Fruit fly (Drosophila melanogaster): ENCODE results near the gene kuz.

Gene kuz

dm6 chr2L:13514945-13515687 lies 34.8 kb upstream of the kuz start (continued):
- TF ChIP-seq slou (GFP tag; optimal IDR thresholded peaks at IDR 0.05) (peak; percentile 77), CG4730 (GFP tag; IDR thresholded peaks at IDR 0.05) (peak; percentile 85), Ets97D (GFP tag; optimal IDR thresholded peaks at IDR 0.05) (peak; percentile 72), CG16779 (GFP tag; IDR thresholded peaks at IDR 0.05) (peak; percentile 69), ato (GFP tag; IDR thresholded peaks at IDR 0.05; ENCODE audit: partially characterized antibody) (no peak), esg (GFP tag; conservative IDR thresholded peaks at IDR 0.05) (peak; percentile 80), dmrt99B (tag; optimal IDR thresholded peaks at IDR 0.05) (peak; percentile 85), Xbp1 (GFP tag; optimal IDR thresholded peaks at IDR 0.05) (peak; percentile 88), CG34422 (GFP tag; IDR thresholded peaks at IDR 0.05) (peak; percentile 87), CG15269 (tag; optimal IDR thresholded peaks at IDR 0.05) (peak; percentile 73), CG16863 (GFP tag; optimal IDR thresholded peaks at IDR 0.05) (peak; percentile 44), yki (optimal IDR thresholded peaks at IDR 0.05) (no peak), sqz (GFP tag; optimal IDR thresholded peaks at IDR 0.05) (peak; percentile 60), dan (GFP tag; IDR thresholded peaks at IDR 0.05) (no peak), Abd-B (GFP tag; optimal IDR thresholded peaks at IDR 0.05) (peak; percentile 70), fru (optimal IDR thresholded peaks at IDR 0.05) (no peak), Dfd (GFP tag; optimal IDR thresholded peaks at IDR 0.05) (no peak), sens-2 (GFP tag; IDR thresholded peaks at IDR 0.05) (no peak), CG8924 (tag; optimal IDR thresholded peaks at IDR 0.05) (peak; percentile 45), Ssrp (tag; optimal IDR thresholded peaks at IDR 0.05) (peak; percentile 55), HHEX (GFP tag; optimal IDR thresholded peaks at IDR 0.05) (peak; percentile 84), CG4282 (GFP tag; optimal IDR thresholded peaks at IDR 0.05) (peak; percentile 23), CG7556 (GFP tag; optimal IDR thresholded peaks at IDR 0.05) (peak; percentile 63), CG6683 (GFP tag; optimal IDR thresholded peaks at IDR 0.05) (no peak), CG4424 (GFP tag; optimal IDR thresholded peaks at IDR 0.05) (peak; percentile 82), sima (GFP tag; optimal IDR thresholded peaks at IDR 0.05) (peak; percentile 83), CG7987 (GFP tag; optimal IDR thresholded peaks at IDR 0.05) (peak; percentile 69), CG3726 (GFP tag; IDR thresholded peaks at IDR 0.05) (peak; percentile 60; the same call in 2 of the 3 replicates), CG17829 (tag; optimal IDR thresholded peaks at IDR 0.05) (peak; percentile 78), Side (GFP tag; optimal IDR thresholded peaks at IDR 0.05) (peak; percentile 73), wdn (GFP tag; IDR thresholded peaks at IDR 0.05) (peak; percentile 39; the same call in 1 of the 2 replicates), zf30C (GFP tag; optimal IDR thresholded peaks at IDR 0.05) (peak; percentile 11), tap (tag; optimal IDR thresholded peaks at IDR 0.05) (peak; percentile 79), Pdp1 (GFP tag; optimal IDR thresholded peaks at IDR 0.05) (peak; percentile 62 to 86), unc-4 (GFP tag; IDR thresholded peaks at IDR 0.05; ENCODE audit: partially characterized antibody) (no peak), CG1529 (GFP tag; optimal IDR thresholded peaks at IDR 0.05) (no peak), CG11695 (GFP tag; IDR thresholded peaks at IDR 0.05) (peak; percentile 77), twi (tag; optimal IDR thresholded peaks at IDR 0.05) (peak; percentile 94), CG10565 (GFP tag; optimal IDR thresholded peaks at IDR 0.05) (peak; percentile 3), Atf-2 (GFP tag; optimal IDR thresholded peaks at IDR 0.05) (peak; percentile 60), Opbp (GFP tag; IDR thresholded peaks at IDR 0.05; ENCODE audit: partially characterized antibody) (no peak), CG8290 (GFP tag; optimal IDR thresholded peaks at IDR 0.05) (no peak), CG8290 (tag; optimal IDR thresholded peaks at IDR 0.05) (peak in 1 of 2 experiments; percentile 40), fu2 (GFP tag; optimal IDR thresholded peaks at IDR 0.05) (peak; percentile 9), Oli (tag; optimal IDR thresholded peaks at IDR 0.05) (peak; percentile 70), CG10366 (GFP tag; IDR thresholded peaks at IDR 0.05) (peak; percentile 80), bsh (GFP tag; optimal IDR thresholded peaks at IDR 0.05) (peak in 1 of 2 experiments; percentile 79), Bteb2 (GFP tag; optimal IDR thresholded peaks at IDR 0.05) (peak; percentile 50), Hmr (GFP tag; optimal IDR thresholded peaks at IDR 0.05) (peak; percentile 23), CG10274 (GFP tag; optimal IDR thresholded peaks at IDR 0.05) (peak; percentile 50)
